Worm (Caenorhabditis elegans) whole organism, L1 larva: ENCODE data around the gene dbl-1.

ENCODE experiments used
- F16B12.6 ChIP-seq: fragments of 150-350 bp; optimal IDR thresholded peaks from 2 replicates; lab custom pipeline; 2014; ENCODE audit warnings: missing biosample characterization, missing genetic modification characterization
- aly-2 ChIP-seq: fragments of 150-350 bp; optimal IDR thresholded peaks from 2 replicates; lab custom pipeline; 2014; ENCODE audit warnings: missing biosample characterization, missing genetic modification characterization
- ama-1 ChIP-seq: fragments of 150-350 bp; optimal IDR thresholded peaks from 2 replicates; lab custom pipeline; 2014
- ceh-82 ChIP-seq, 3 experiments: fragments of 150-350 bp in 1 of 3; sonication (generic microtip) in 2 of 3; optimal IDR thresholded peaks; 2 replicates each; lab custom pipeline; 2014 to 2017; ENCODE audit warnings: missing biosample characterization in 3 of 3, missing genetic modification characterization in 3 of 3
- ceh-90 ChIP-seq: sonication (generic microtip); optimal IDR thresholded peaks from 2 replicates; lab custom pipeline; 2016; ENCODE audit warnings: missing genetic modification characterization, missing compliant biosample characterization
- dpl-1 ChIP-seq, 3 experiments: fragments of 150-350 bp in 2 of 3; sonication (generic microtip) in 1 of 3; optimal IDR thresholded peaks; 2 replicates each; lab custom pipeline; 2014 to 2017; ENCODE audit warnings: missing biosample characterization in 3 of 3, missing genetic modification characterization in 3 of 3, missing genetic modification reagents in 3 of 3
- lin-35 ChIP-seq, 2 experiments: fragments of 150-350 bp; optimal IDR thresholded peaks; 2 replicates each; lab custom pipeline; 2014; ENCODE audit warnings: missing biosample characterization in 2 of 2, missing genetic modification characterization in 2 of 2, missing genetic modification reagents in 2 of 2
- nhr-19 ChIP-seq: fragments of 200-800 bp; sonication (Bioruptor generic); conservative IDR thresholded peaks from 2 replicates; pipeline ENCODE4 v1.3.6; 2022; ENCODE audit warnings: missing genetic modification characterization, missing compliant biosample characterization
- skn-1 ChIP-seq: fragments of 150-350 bp; optimal IDR thresholded peaks from 2 replicates; lab custom pipeline; 2014; ENCODE audit warnings: missing biosample characterization, missing genetic modification characterization
- snpc-4 ChIP-seq: fragments of 150-350 bp; optimal IDR thresholded peaks from 2 replicates; lab custom pipeline; 2014; ENCODE audit warnings: missing biosample characterization, missing genetic modification characterization
- tbx-2 ChIP-seq: sonication (generic microtip); optimal IDR thresholded peaks from 2 replicates; lab custom pipeline; 2016; ENCODE audit warnings: missing genetic modification characterization, missing compliant biosample characterization
- ztf-11 ChIP-seq, 2 experiments: sonication (generic microtip); optimal IDR thresholded peaks; 2 replicates each; lab custom pipeline; 2016 to 2017; ENCODE audit warnings: missing genetic modification characterization in 2 of 2, missing biosample characterization in 1 of 2, missing compliant biosample characterization in 1 of 2
- ztf-4 ChIP-seq: fragments of 150-350 bp; optimal IDR thresholded peaks from 2 replicates; lab custom pipeline; 2014; ENCODE audit warnings: missing biosample characterization, missing genetic modification characterization

DNA sequence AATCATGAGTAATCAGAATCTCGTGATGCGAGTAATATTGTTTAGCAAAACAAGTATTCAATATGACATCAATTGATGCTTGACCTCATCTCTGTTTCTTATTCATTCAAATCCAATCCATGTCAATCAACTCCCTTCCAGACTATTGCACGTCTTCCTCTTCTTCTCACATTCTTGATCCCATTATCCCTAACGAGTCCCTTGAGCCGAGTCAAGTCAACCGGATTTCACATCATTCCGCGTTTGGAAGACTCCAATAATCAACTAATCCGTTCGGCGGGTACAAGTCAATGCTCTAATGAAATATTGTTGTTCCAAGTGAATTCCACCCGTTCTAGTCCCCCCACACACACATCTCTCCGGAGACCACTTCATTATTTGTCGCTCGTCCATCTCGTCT, 31.7 kb upstream of the dbl-1 start:
- TF ChIP-seq ztf-4 (no peak), ceh-82 (tag; optimal IDR thresholded peaks at IDR 0.05; lab: Kevin White, UChicago) (no peak), tbx-2 (tag; lab: Kevin White, UChicago) (no peak), ama-1 (no peak), F16B12.6 (no peak), skn-1 (no peak), nhr-19 (GFP tag; lab: Robert Waterston, UW) (no peak), lin-35 (GFP tag; optimal IDR thresholded peaks at IDR 0.05; lab: Kevin White, UChicago) (no peak), snpc-4 (tag; lab: Kevin White, UChicago) (no peak), dpl-1 (GFP tag; optimal IDR thresholded peaks at IDR 0.05; lab: Kevin White, UChicago) (no peak), ceh-90 (tag; lab: Kevin White, UChicago) (no peak), ztf-11 (tag; optimal IDR thresholded peaks at IDR 0.05; lab: Kevin White, UChicago) (no peak), aly-2 (no peak)
